Fruit fly (Drosophila melanogaster): ENCODE measurements around the gene Tim9a.

Gene Tim9a

dm6 chrX:13370826-13371703, 13.9 kb upstream of the Tim9a start (continued):
- no peak for TF ChIP-seq zen (tag; optimal IDR thresholded peaks at IDR 0.05)
- TF ChIP-seq CG6689 (GFP tag; IDR thresholded peaks at IDR 0.05): no peak
- peak; percentile 72 for TF ChIP-seq Blimp-1 (GFP tag; optimal IDR thresholded peaks at IDR 0.05)
- TF ChIP-seq caup (GFP tag; optimal IDR thresholded peaks at IDR 0.05; ENCODE audit: severe bottlenecking): no peak
- TF ChIP-seq CG2129 (GFP tag; IDR thresholded peaks at IDR 0.05; ENCODE audit: partially characterized antibody): no peak
- TF ChIP-seq unc-4 (GFP tag; IDR thresholded peaks at IDR 0.05; ENCODE audit: partially characterized antibody): peak; percentile 60
- no peak for TF ChIP-seq Mrtf (GFP tag; IDR thresholded peaks at IDR 0.05)
- TF ChIP-seq sens (GFP tag): peak; percentile 76
- no peak for TF ChIP-seq dmrt99B (tag; optimal IDR thresholded peaks at IDR 0.05)
- no peak for TF ChIP-seq CG5245 (GFP tag; optimal IDR thresholded peaks at IDR 0.05)
- TF ChIP-seq Awh (GFP tag; IDR thresholded peaks at IDR 0.05): no peak
- no peak for TF ChIP-seq scrt (GFP tag; optimal IDR thresholded peaks at IDR 0.05)
- no peak for TF ChIP-seq Hr39 (optimal IDR thresholded peaks at IDR 0.05)
- no peak for TF ChIP-seq Hr78 (GFP tag; optimal IDR thresholded peaks at IDR 0.05)
- no peak for TF ChIP-seq twi (tag; optimal IDR thresholded peaks at IDR 0.05)
- peak; percentile 10; the same call in 1 of the 4 replicates for TF ChIP-seq Gug (GFP tag; IDR thresholded peaks at IDR 0.05)
- no peak for TF ChIP-seq yki (optimal IDR thresholded peaks at IDR 0.05)
- TF ChIP-seq Eip74EF (GFP tag; optimal IDR thresholded peaks at IDR 0.05): no peak
- peak in 1 of 3 experiments; percentile 27 for TF ChIP-seq Stat92E (GFP tag; optimal IDR thresholded peaks at IDR 0.05)
- TF ChIP-seq CG17361 (GFP tag; IDR thresholded peaks at IDR 0.05): no peak
- no peak for TF ChIP-seq gro (GFP tag; optimal IDR thresholded peaks at IDR 0.05)
- peak; percentile 3 for TF ChIP-seq CG12769 (tag; optimal IDR thresholded peaks at IDR 0.05)
- no peak for TF ChIP-seq Bdp1 (GFP tag; optimal IDR thresholded peaks at IDR 0.05)
- no peak for TF ChIP-seq chif (GFP tag; optimal IDR thresholded peaks at IDR 0.05)
- no peak for TF ChIP-seq CG17568 (GFP tag; optimal IDR thresholded peaks at IDR 0.05)
- no peak for TF ChIP-seq CG6254 (GFP tag; optimal IDR thresholded peaks at IDR 0.05)
- no peak for TF ChIP-seq ewg (GFP tag; optimal IDR thresholded peaks at IDR 0.05)
- TF ChIP-seq CoRest (tag; optimal IDR thresholded peaks at IDR 0.05): peak; percentile 21
- no peak for TF ChIP-seq HLHmδ (GFP tag; optimal IDR thresholded peaks at IDR 0.05)
- TF ChIP-seq mam (GFP tag; optimal IDR thresholded peaks at IDR 0.05): peak; percentile 28
- TF ChIP-seq CG10959 (GFP tag; IDR thresholded peaks at IDR 0.05): no peak
- no peak for TF ChIP-seq CG7271 (tag; optimal IDR thresholded peaks at IDR 0.05)
- TF ChIP-seq stc (GFP tag; IDR thresholded peaks at IDR 0.05): no peak; the same call in 1 of the 2 replicates
- TF ChIP-seq CG15601 (tag; optimal IDR thresholded peaks at IDR 0.05): no peak
- no peak for TF ChIP-seq Deaf1 (tag; optimal IDR thresholded peaks at IDR 0.05)
- no peak; the same call in 2 of the 3 replicates for TF ChIP-seq zen2 (GFP tag; IDR thresholded peaks at IDR 0.05; ENCODE audit: partially characterized antibody)
- TF ChIP-seq CG10274 (GFP tag; optimal IDR thresholded peaks at IDR 0.05): no peak
- TF ChIP-seq Vsx1 (GFP tag; optimal IDR thresholded peaks at IDR 0.05): no peak
- peak; percentile 55 for TF ChIP-seq CG14860 (GFP tag; IDR thresholded peaks at IDR 0.05; ENCODE audit: partially characterized antibody)
- TF ChIP-seq org-1 (GFP tag; optimal IDR thresholded peaks at IDR 0.05): no peak
- TF ChIP-seq tx (GFP tag; optimal IDR thresholded peaks at IDR 0.05): no peak
- TF ChIP-seq nerfin-1 (tag; optimal IDR thresholded peaks at IDR 0.05): no peak
- no peak for TF ChIP-seq br (optimal IDR thresholded peaks at IDR 0.05)
- TF ChIP-seq CG17912 (GFP tag; optimal IDR thresholded peaks at IDR 0.05): no peak
- no peak for TF ChIP-seq phol (tag; optimal IDR thresholded peaks at IDR 0.05)
- TF ChIP-seq MBD-R2 (GFP tag; IDR thresholded peaks at IDR 0.05): peak; percentile 59
- TF ChIP-seq CG3726 (GFP tag; IDR thresholded peaks at IDR 0.05): no peak
- no peak for TF ChIP-seq CG8359 (GFP tag; optimal IDR thresholded peaks at IDR 0.05; ENCODE audit: borderline replicate concordance)
